Worm (Caenorhabditis elegans): ENCODE results near the gene nlp-58.

DNA sequence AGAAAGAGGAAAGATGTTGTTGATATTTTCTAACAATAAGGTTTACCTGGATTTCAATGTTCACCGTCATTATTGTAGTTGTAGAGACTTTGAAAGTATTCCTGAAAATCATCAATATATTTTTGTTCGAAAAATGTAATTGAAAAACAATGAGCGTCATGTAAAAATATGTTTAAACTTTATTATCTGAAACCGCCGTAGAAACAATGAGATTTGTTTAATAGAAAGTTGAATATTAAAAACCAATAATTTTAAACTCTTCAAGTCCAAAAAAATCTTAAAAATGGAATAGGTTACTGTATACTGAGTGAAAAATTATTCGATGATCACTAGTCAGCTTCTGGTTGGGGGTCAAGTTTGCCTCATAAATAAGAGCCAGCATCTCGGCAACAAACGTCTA, 9.5 kb upstream of the nlp-58 start, which contains the start of gene anmt-3:
- no peak for TF ChIP-seq rcor-1 (GFP tag; IDR thresholded peaks at IDR 0.05)
- no peak for TF ChIP-seq ets-4 (GFP tag; optimal IDR thresholded peaks at IDR 0.05)
- no peak for TF ChIP-seq hmg-1.2 (GFP tag; IDR thresholded peaks at IDR 0.05)
